Comparison of ENCODE assay signal across 3 worm cellular contexts in the genomic region with DNA sequence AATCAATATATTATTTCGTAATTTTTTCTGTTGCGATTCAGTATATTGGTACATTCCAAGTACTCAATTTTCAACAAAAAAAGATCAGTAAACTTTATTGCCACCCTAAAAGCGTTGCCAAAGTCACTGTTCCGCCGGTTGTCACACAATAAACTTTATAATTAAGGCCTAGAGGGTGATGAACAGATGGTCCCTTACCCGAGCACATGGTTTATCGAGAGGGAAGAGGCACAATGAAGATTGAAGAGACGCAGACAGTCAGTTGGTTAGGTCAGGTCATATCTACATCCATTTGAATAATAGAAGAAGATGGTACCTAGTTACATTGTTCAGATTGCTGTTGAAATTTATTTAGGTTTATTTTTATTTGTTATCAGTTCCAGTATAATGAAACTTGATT.
TF ChIP-seq lines count a peak whose summit lies in the region.

No protein-coding gene starts in this region.

TF ChIP-seq in whole organism, late embryonic, 69 proteins besides CTCF, POLR2A, EP300 and RAD21:
- TF ChIP-seq lin-11 (tag; optimal IDR thresholded peaks at IDR 0.05; lab: Kevin White, UChicago) (no peak), hlh-30 (tag; optimal IDR thresholded peaks at IDR 0.05; lab: Kevin White, UChicago; ENCODE audit: insufficient read depth) (peak; percentile 37), hlh-8 (tag; optimal IDR thresholded peaks at IDR 0.05; lab: Kevin White, UChicago) (peak; percentile 30), sdc-2 (tag; optimal IDR thresholded peaks at IDR 0.05; lab: Kevin White, UChicago) (no peak)

TF ChIP-seq in whole organism, mixed stage, embryonic, 35 proteins besides CTCF, POLR2A, EP300 and RAD21:
- TF ChIP-seq blmp-1 (tag; optimal IDR thresholded peaks at IDR 0.05; lab: Kevin White, UChicago) (no peak), ceh-43 (GFP tag; optimal IDR thresholded peaks at IDR 0.05; lab: Kevin White, UChicago) (no peak), nhr-2 (tag; optimal IDR thresholded peaks at IDR 0.05; lab: Kevin White, UChicago) (peak; percentile 61), lin-32 (GFP tag; optimal IDR thresholded peaks at IDR 0.05; lab: Kevin White, UChicago) (peak; percentile 88), mep-1 (tag; optimal IDR thresholded peaks at IDR 0.05; lab: Kevin White, UChicago) (peak; percentile 14), elt-3 (tag; optimal IDR thresholded peaks at IDR 0.05; lab: Kevin White, UChicago) (no peak), M03D4.4 (tag; optimal IDR thresholded peaks at IDR 0.05; lab: Kevin White, UChicago) (no peak), cnd-1 (tag; optimal IDR thresholded peaks at IDR 0.05; lab: Kevin White, UChicago) (peak; percentile 93), unc-39 (tag; optimal IDR thresholded peaks at IDR 0.05; lab: Kevin White, UChicago) (no peak), bed-3 (GFP tag; optimal IDR thresholded peaks at IDR 0.05; lab: Kevin White, UChicago) (no peak), ceh-39 (tag; optimal IDR thresholded peaks at IDR 0.05; lab: Kevin White, UChicago) (no peak), sem-2 (GFP tag; optimal IDR thresholded peaks at IDR 0.05; lab: Kevin White, UChicago) (no peak), elt-1 (tag; optimal IDR thresholded peaks at IDR 0.05; lab: Kevin White, UChicago; ENCODE audit: borderline replicate concordance, insufficient read depth) (no peak), hlh-1 (tag; optimal IDR thresholded peaks at IDR 0.05; lab: Kevin White, UChicago) (peak; percentile 87)

TF ChIP-seq in whole organism, young adult, 124 proteins besides CTCF, POLR2A, EP300 and RAD21:
- peak; percentile 50; the same call in 1 of the 2 replicates for TF ChIP-seq hmg-1.2 (GFP tag; IDR thresholded peaks at IDR 0.05; lab: Robert Waterston, UW)
- TF ChIP-seq F55B11.4 (tag; optimal IDR thresholded peaks at IDR 0.05; lab: Kevin White, UChicago; ENCODE audit: borderline replicate concordance, insufficient read depth) = no peak
